Worm (Caenorhabditis elegans) whole organism, young adult: ENCODE measurements around the gene abu-14.
A peak's percentile ranks its signal among the peaks of the same experiment; 100 is the strongest.

ENCODE experiments used
- B0035.1 ChIP-seq: sonication (generic microtip); optimal IDR thresholded peaks from 2 replicates; lab custom pipeline; 2016; ENCODE audit warnings: missing genetic modification characterization, mild to moderate bottlenecking, missing compliant biosample characterization, missing genotype, missing genetic modification reagents
- C06A6.2 ChIP-seq: fragments of 200-800 bp; sonication (Bioruptor generic); conservative IDR thresholded peaks from 2 replicates; pipeline ENCODE4 v1.3.6; 2022; ENCODE audit warnings: missing genetic modification characterization, missing compliant biosample characterization
- F10E7.11 ChIP-seq: sonication (generic microtip); optimal IDR thresholded peaks from 2 replicates; lab custom pipeline; 2017; ENCODE audit warnings: mild to moderate bottlenecking, missing genetic modification characterization, moderate library complexity, missing compliant biosample characterization
- F23B12.7 ChIP-seq: sonication (generic microtip); optimal IDR thresholded peaks from 2 replicates; lab custom pipeline; 2017; ENCODE audit warnings: missing genetic modification characterization, mild to moderate bottlenecking, missing compliant biosample characterization, antibody characterized with exemption, moderate library complexity; ENCODE audit not compliant: insufficient read depth
- F37B4.10 ChIP-seq: fragments of 200-800 bp; sonication (Bioruptor generic); IDR thresholded peaks from 2 replicates; pipeline ENCODE4 v1.3.6; 2022; ENCODE audit warnings: missing genetic modification characterization, missing compliant biosample characterization
- T07F8.4 ChIP-seq: sonication (generic microtip); optimal IDR thresholded peaks from 2 replicates; lab custom pipeline; 2016; ENCODE audit warnings: mild to moderate bottlenecking, missing genetic modification characterization, moderate library complexity, missing compliant biosample characterization
- Y53F4B.3 ChIP-seq: fragments of 200-800 bp; sonication (Bioruptor generic); IDR thresholded peaks from 2 replicates; pipeline ENCODE4 v1.3.6; 2022; ENCODE audit warnings: missing genetic modification reagents, missing genetic modification characterization, missing compliant biosample characterization
- ZK185.1 ChIP-seq: sonication (generic microtip); optimal IDR thresholded peaks from 2 replicates; lab custom pipeline; 2016; ENCODE audit warnings: mild to moderate bottlenecking, missing genetic modification characterization, missing compliant biosample characterization; ENCODE audit not compliant: poor library complexity, severe bottlenecking
- atf-7 ChIP-seq: sonication (generic microtip); optimal IDR thresholded peaks from 2 replicates; lab custom pipeline; 2017; ENCODE audit warnings: mild to moderate bottlenecking, missing genetic modification characterization, missing compliant biosample characterization
- attf-3 ChIP-seq: fragments of 200-800 bp; sonication (Bioruptor generic); conservative IDR thresholded peaks from 2 replicates; pipeline ENCODE4 v1.3.6; 2022; ENCODE audit warnings: missing genetic modification reagents, missing genetic modification characterization, missing compliant biosample characterization
- attf-5 ChIP-seq: fragments of 200-800 bp; sonication (Bioruptor generic); optimal IDR thresholded peaks from 2 replicates; lab custom pipeline; 2018; ENCODE audit warnings: mild to moderate bottlenecking, missing genetic modification characterization, missing compliant biosample characterization
- attf-6 ChIP-seq: fragments of 200-800 bp; sonication (Bioruptor generic); IDR thresholded peaks from 2 replicates; pipeline ENCODE4 v1.3.6; 2022; ENCODE audit warnings: missing genetic modification reagents, missing genetic modification characterization, missing compliant biosample characterization
- bed-2 ChIP-seq: fragments of 200-800 bp; sonication (Bioruptor generic); IDR thresholded peaks from 2 replicates; pipeline ENCODE4 v1.3.6; 2022; ENCODE audit warnings: missing genetic modification reagents, missing genetic modification characterization, missing compliant biosample characterization
- ceh-100 ChIP-seq: fragments of 200-800 bp; sonication (Bioruptor generic); IDR thresholded peaks from 2 replicates; pipeline ENCODE4 v1.3.6; 2022; ENCODE audit warnings: missing genetic modification reagents, missing genetic modification characterization, missing compliant biosample characterization
- ceh-27 ChIP-seq: fragments of 200-800 bp; sonication (Bioruptor generic); optimal IDR thresholded peaks from 2 replicates; lab custom pipeline; 2018; ENCODE audit warnings: mild to moderate bottlenecking, missing genetic modification characterization, moderate library complexity, missing compliant biosample characterization
- chd-7 ChIP-seq: sonication (generic microtip); optimal IDR thresholded peaks from 2 replicates; lab custom pipeline; 2016; ENCODE audit warnings: mild to moderate bottlenecking, missing genetic modification characterization, moderate library complexity, missing compliant biosample characterization
- die-1 ChIP-seq: sonication (generic microtip); optimal IDR thresholded peaks from 2 replicates; lab custom pipeline; 2016; ENCODE audit warnings: missing genotype, mild to moderate bottlenecking, missing genetic modification characterization, missing compliant biosample characterization
- fkh-3 ChIP-seq: sonication (generic microtip); optimal IDR thresholded peaks from 2 replicates; lab custom pipeline; 2016; ENCODE audit warnings: mild to moderate bottlenecking, missing genetic modification characterization, missing compliant biosample characterization
- gei-17 ChIP-seq: fragments of 200-800 bp; sonication (Bioruptor generic); optimal IDR thresholded peaks from 2 replicates; lab custom pipeline; 2018; ENCODE audit warnings: mild to moderate bottlenecking, missing genetic modification characterization, missing compliant biosample characterization
- hlh-12 ChIP-seq: sonication (generic microtip); optimal IDR thresholded peaks from 2 replicates; lab custom pipeline; 2016; ENCODE audit warnings: missing genetic modification characterization, missing compliant biosample characterization
- lin-54 ChIP-seq: fragments of 200-800 bp; sonication (Bioruptor generic); optimal IDR thresholded peaks from 2 replicates; lab custom pipeline; 2018; ENCODE audit warnings: mild to moderate bottlenecking, missing genetic modification characterization, missing compliant biosample characterization
- lsl-1 ChIP-seq: fragments of 200-800 bp; sonication (Bioruptor generic); optimal IDR thresholded peaks from 2 replicates; lab custom pipeline; 2018; ENCODE audit warnings: mild to moderate bottlenecking, missing genetic modification characterization, moderate library complexity, missing compliant biosample characterization
- mel-28 ChIP-seq: sonication (generic microtip); optimal IDR thresholded peaks from 2 replicates; lab custom pipeline; 2016; ENCODE audit warnings: borderline replicate concordance, mild to moderate bottlenecking, missing genetic modification characterization, missing compliant biosample characterization
- mes-4 ChIP-seq: sonication (generic microtip); optimal IDR thresholded peaks from 2 replicates; lab custom pipeline; 2016; ENCODE audit warnings: missing genotype, missing genetic modification characterization, missing compliant biosample characterization
- nhr-80 ChIP-seq: sonication (generic microtip); optimal IDR thresholded peaks from 2 replicates; lab custom pipeline; 2016; ENCODE audit warnings: missing genetic modification characterization, missing compliant biosample characterization
- pbrm-1 ChIP-seq: fragments of 200-800 bp; sonication (Bioruptor generic); IDR thresholded peaks from 2 replicates; pipeline ENCODE4 v1.3.6; 2022; ENCODE audit warnings: missing genetic modification reagents, missing genetic modification characterization, missing compliant biosample characterization
- rcor-1 ChIP-seq: fragments of 200-800 bp; sonication (Bioruptor generic); IDR thresholded peaks from 2 replicates; pipeline ENCODE4 v1.3.6; 2022; ENCODE audit warnings: missing genetic modification reagents, missing genetic modification characterization, missing compliant biosample characterization
- sea-2 ChIP-seq: fragments of 200-800 bp; sonication (Bioruptor generic); IDR thresholded peaks from 2 replicates; pipeline ENCODE4 v1.3.6; 2022; ENCODE audit warnings: missing genetic modification characterization, missing compliant biosample characterization
- snpc-4 ChIP-seq, 5 experiments: fragments of 150-350 bp in 1 of 5; sonication (generic microtip) in 4 of 5; optimal IDR thresholded peaks; 2 replicates each; lab custom pipeline; 2014 to 2018; ENCODE audit warnings: missing genetic modification characterization in 5 of 5, missing biosample characterization in 3 of 5, antibody characterized with exemption in 2 of 5, mild to moderate bottlenecking in 2 of 5, missing compliant biosample characterization in 2 of 5, missing genotype in 2 of 5, moderate library complexity in 2 of 5, missing genetic modification reagents in 1 of 5
- unc-130 ChIP-seq: sonication (generic microtip); optimal IDR thresholded peaks from 2 replicates; lab custom pipeline; 2016; ENCODE audit warnings: missing genetic modification reagents, missing genetic modification characterization, missing compliant biosample characterization
- unc-62 ChIP-seq: fragments of 150-350 bp; optimal IDR thresholded peaks from 2 replicates; lab custom pipeline; 2014; ENCODE audit warnings: missing biosample characterization, missing genetic modification reagents, missing genetic modification characterization
- ztf-18 ChIP-seq: sonication (generic microtip); optimal IDR thresholded peaks from 2 replicates; lab custom pipeline; 2016; ENCODE audit warnings: missing genotype, mild to moderate bottlenecking, missing genetic modification characterization, missing compliant biosample characterization

Gene abu-14

DNA sequence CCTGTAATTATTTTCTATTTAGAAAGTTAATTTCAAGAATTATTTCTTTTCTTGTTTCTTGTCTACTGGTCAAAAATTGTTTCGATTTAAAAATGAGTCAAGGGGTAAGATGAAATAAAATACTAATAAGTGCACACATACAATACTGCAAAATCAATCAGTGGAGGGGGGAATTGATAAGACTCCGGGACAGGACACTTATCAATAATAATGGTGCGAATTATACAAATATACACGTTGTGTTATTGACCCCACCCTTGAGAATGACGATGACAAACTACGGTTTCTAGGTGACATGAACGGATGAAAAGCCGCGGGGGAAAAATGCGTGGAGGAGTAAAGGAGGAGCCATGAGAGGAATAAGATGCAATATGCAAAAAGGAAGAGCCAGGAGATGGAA is 45.9 kb downstream of the abu-14 start:
- TF ChIP-seq sea-2 (GFP tag; lab: Robert Waterston, UW): no peak
- peak; percentile 59 for TF ChIP-seq nhr-80
- no peak for TF ChIP-seq ZK185.1 (tag; lab: Kevin White, UChicago)
- no peak for TF ChIP-seq mel-28 (tag; lab: Kevin White, UChicago)

DNA sequence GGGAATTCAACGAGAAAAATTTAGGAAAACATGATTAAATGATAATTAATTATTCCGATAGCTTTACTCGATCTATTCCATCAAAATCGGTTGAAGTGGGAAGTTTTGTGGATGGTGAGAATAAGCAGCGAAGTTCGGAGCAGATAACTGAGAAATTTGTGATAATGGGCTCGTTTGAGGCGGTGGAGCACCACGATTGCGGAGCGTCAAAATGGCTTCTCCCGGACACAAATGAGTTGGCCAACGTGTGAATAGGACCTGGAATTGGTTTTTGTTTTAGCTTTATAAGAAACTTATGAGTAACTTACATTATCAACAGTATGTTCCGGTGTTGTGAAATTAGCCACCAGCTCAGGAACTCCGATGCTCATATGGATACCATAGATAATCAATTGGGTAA is 48.2 kb downstream of the abu-14 start:
- TF ChIP-seq attf-5 (GFP tag; lab: Kevin White, UChicago): no peak
- no peak for TF ChIP-seq unc-62 (GFP tag; lab: Kevin White, UChicago)
- TF ChIP-seq gei-17 (GFP tag; lab: Kevin White, UChicago): no peak
- no peak for TF ChIP-seq F10E7.11
- no peak for TF ChIP-seq Y53F4B.3 (GFP tag; lab: Robert Waterston, UW)
- no peak for TF ChIP-seq rcor-1 (GFP tag; lab: Robert Waterston, UW)
- no peak for TF ChIP-seq ceh-100 (GFP tag; lab: Robert Waterston, UW)
- no peak for TF ChIP-seq fkh-3
- no peak for TF ChIP-seq bed-2 (GFP tag; lab: Robert Waterston, UW)
- TF ChIP-seq, all 124 proteins: peak for 0

DNA sequence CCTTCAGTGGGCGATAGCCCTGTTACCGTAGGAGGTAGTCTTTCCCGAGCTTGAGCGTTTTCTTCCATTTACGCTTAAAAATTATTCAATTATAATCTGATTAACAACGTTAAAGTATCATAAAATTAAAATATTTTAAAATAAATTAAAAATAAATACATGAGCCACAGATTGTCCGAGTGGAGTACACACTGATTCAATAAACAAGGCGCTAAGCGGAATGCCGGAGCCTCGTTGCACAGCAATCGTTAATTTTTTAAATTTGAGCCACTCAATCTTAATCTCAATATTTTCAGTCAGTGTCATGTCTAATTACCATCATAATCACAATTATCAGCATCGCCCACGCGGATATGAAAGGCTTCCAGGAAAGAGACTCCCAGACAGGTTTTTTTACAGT is 49.9 kb downstream of the abu-14 start, which contains the start of the genes sec-5 and pir-1:
TSS of gene sec-5 (minus strand) at position 73 of the 400 bp plus-strand sequence.
TSS of gene pir-1 (plus strand) at position 221 of the 400 bp plus-strand sequence.
- TF ChIP-seq sea-2 (GFP tag; lab: Robert Waterston, UW) (no peak), lin-54 (GFP tag; lab: Kevin White, UChicago) (peak; percentile 7), chd-7 (tag; lab: Kevin White, UChicago) (no peak), attf-3 (GFP tag; lab: Robert Waterston, UW) (peak; percentile 96), unc-62 (GFP tag; lab: Kevin White, UChicago) (no peak), pbrm-1 (no peak), mes-4 (no peak), unc-130 (GFP tag; lab: Kevin White, UChicago) (no peak), ceh-27 (no peak), T07F8.4 (no peak), die-1 (no peak), F37B4.10 (GFP tag; lab: Robert Waterston, UW) (no peak)

DNA sequence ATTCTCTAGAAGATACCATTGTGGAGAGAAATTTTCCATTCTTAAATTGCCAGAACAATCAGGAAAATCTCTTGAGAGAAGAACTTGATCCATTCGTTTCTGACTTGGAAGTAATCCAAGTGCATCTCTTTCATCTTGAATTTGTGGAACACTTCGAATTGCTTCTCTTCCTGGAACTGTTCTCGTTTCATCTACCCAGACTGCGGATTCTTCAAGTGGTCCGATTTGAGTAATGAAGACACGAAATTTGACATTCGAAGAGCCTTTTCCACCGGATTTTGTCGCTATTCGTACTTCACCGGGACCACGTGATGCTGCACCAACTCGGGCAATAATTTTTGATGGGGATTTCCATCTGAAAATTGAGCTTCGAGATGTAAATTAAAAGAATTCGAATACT is 50.5 kb downstream of the abu-14 start:
- TF ChIP-seq B0035.1 (tag; lab: Kevin White, UChicago) (no peak), ztf-18 (tag; lab: Kevin White, UChicago) (no peak), C06A6.2 (GFP tag; lab: Robert Waterston, UW) (no peak), hlh-12 (tag; lab: Kevin White, UChicago) (no peak), snpc-4 (GFP tag; optimal IDR thresholded peaks at IDR 0.05; lab: Kevin White, UChicago) (no peak), snpc-4 (tag; optimal IDR thresholded peaks at IDR 0.05; lab: Kevin White, UChicago) (no peak), atf-7 (tag; lab: Kevin White, UChicago) (no peak), attf-6 (GFP tag; lab: Robert Waterston, UW) (no peak), lsl-1 (GFP tag; lab: Kevin White, UChicago) (no peak), unc-62 (GFP tag; lab: Kevin White, UChicago) (no peak), die-1 (no peak), bed-2 (GFP tag; lab: Robert Waterston, UW) (no peak), F23B12.7 (tag; lab: Kevin White, UChicago) (no peak)
- TF ChIP-seq, all 124 proteins: peak for 0
